Worm (Caenorhabditis elegans) whole organism, L4/young adult: ENCODE results near the gene ZK742.3.

Source experiments
- dao-5 ChIP-seq: sonication (generic microtip); optimal IDR thresholded peaks from 2 replicates; lab custom pipeline; 2016; ENCODE audit warnings: missing genotype, missing genetic modification characterization, moderate library complexity, missing compliant biosample characterization
- him-1 ChIP-seq: sonication (generic microtip); optimal IDR thresholded peaks from 2 replicates; lab custom pipeline; 2016; ENCODE audit warnings: missing genotype, missing genetic modification reagents, missing genetic modification characterization, missing compliant biosample characterization

DNA sequence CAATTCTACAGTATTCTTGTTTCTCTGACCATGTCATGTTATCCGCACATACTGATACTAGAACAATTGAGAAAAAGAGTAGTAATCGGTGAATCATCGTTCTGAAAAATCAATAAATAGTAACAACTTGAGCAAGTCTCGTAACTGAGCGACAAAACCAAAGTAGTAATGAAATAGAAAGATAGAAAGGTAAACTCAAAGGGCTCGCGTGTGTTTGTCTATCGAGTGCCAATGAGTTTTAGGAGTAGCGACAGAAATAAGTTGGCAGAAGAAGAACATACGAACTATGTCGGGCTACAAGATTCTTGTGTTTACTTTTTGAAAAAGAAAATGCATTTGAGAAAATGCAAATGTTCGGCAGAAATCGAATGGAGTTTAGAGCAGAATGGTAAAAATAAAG, 29.8 kb upstream of the ZK742.3 start, which contains the start of gene C37C3.12:
- TF ChIP-seq him-1, result no peak
- TF ChIP-seq dao-5, result no peak
